Fruit fly (Drosophila melanogaster): ENCODE data around the gene NdufA3.

DNA sequence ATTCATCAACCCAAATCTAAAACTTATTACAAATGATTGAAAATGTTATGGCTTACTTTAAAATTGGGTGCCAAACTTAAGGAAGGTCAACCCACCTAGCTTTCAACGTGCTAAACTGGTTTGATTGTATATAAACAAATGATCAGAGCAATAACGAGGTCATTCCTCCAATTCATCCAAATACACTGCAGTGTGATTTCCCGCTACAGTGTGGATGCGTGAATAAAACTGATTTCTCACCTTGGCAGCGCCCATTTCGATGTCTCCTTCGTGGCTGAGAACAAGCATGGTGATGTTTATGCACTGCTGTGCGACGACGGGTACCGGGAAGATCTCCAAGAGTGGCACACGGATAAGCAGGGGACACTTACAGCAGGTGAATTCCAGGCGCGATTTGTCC lies 35.5 kb upstream of the NdufA3 start:
- TF ChIP-seq usp (GFP tag; optimal IDR thresholded peaks at IDR 0.05) (no peak), Dll (optimal IDR thresholded peaks at IDR 0.05) (no peak), CG8478 (optimal IDR thresholded peaks at IDR 0.05) (no peak), psq (optimal IDR thresholded peaks at IDR 0.05) (no peak), pan (optimal IDR thresholded peaks at IDR 0.05) (no peak)

Measured in whole organism.